Worm (Caenorhabditis elegans) whole organism, L3 larva: ENCODE results near the gene Y47D3B.4.

ENCODE experiments used
- ZK546.5 ChIP-seq: sonication (generic microtip); optimal IDR thresholded peaks from 2 replicates; lab custom pipeline; 2017; ENCODE audit warnings: missing biosample characterization, missing genetic modification characterization
- elt-1 ChIP-seq: fragments of 150-350 bp; optimal IDR thresholded peaks from 2 replicates; lab custom pipeline; 2014; ENCODE audit warnings: missing biosample characterization, missing genetic modification characterization
- elt-2 ChIP-seq: sonication (generic microtip); optimal IDR thresholded peaks from 2 replicates; lab custom pipeline; 2016; ENCODE audit warnings: missing genetic modification reagents, mild to moderate bottlenecking, missing genetic modification characterization, missing compliant biosample characterization
- fkh-10 ChIP-seq: sonication (generic microtip); optimal IDR thresholded peaks from 2 replicates; lab custom pipeline; 2017; ENCODE audit warnings: missing biosample characterization, missing genetic modification reagents, missing genetic modification characterization
- nhr-11 ChIP-seq: fragments of 150-350 bp; optimal IDR thresholded peaks from 2 replicates; lab custom pipeline; 2014; ENCODE audit warnings: missing biosample characterization, missing genetic modification characterization
- nhr-43 ChIP-seq: sonication (generic microtip); optimal IDR thresholded peaks from 2 replicates; lab custom pipeline; 2016; ENCODE audit warnings: mild to moderate bottlenecking, missing genetic modification characterization, missing compliant biosample characterization; ENCODE audit not compliant: poor library complexity, severe bottlenecking
- nhr-77 ChIP-seq: fragments of 150-350 bp; optimal IDR thresholded peaks from 2 replicates; lab custom pipeline; 2014; ENCODE audit warnings: missing biosample characterization, missing genetic modification characterization
- tbx-2 ChIP-seq: sonication (generic microtip); optimal IDR thresholded peaks from 2 replicates; lab custom pipeline; 2016; ENCODE audit warnings: mild to moderate bottlenecking, missing genetic modification characterization, missing compliant biosample characterization
- ztf-11 ChIP-seq: fragments of 150-350 bp; optimal IDR thresholded peaks from 2 replicates; lab custom pipeline; 2014; ENCODE audit warnings: missing biosample characterization, missing genetic modification characterization

DNA sequence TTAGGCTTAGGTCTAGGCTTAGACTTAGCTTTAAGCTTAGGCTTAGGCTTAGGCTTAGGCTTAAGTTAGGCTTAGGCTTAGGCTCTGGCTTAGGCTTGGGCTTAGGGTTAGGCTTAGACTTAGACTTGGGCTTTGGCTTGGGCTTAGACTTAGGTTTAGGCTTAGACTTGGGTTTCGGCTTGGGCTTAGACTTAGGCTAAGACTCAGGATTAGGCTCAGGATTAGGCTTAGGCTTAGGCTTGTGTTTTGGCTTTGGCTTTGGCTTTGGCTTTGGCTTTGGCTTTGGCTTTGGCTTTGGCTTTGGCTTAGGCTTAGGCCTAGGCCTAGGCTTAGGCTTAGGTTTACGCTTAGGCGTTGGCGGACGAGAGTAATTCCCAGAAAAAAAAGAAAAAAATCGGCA is 14.4 kb downstream of the Y47D3B.4 start:
- TF ChIP-seq ztf-11 (tag; lab: Kevin White, UChicago) (no peak), fkh-10 (GFP tag; lab: Kevin White, UChicago) (no peak), elt-2 (tag; lab: Kevin White, UChicago) (no peak), ZK546.5 (tag; lab: Kevin White, UChicago) (no peak), nhr-43 (tag; lab: Kevin White, UChicago) (no peak), tbx-2 (tag; lab: Kevin White, UChicago) (no peak), elt-1 (tag; lab: Kevin White, UChicago) (no peak), nhr-11 (tag; lab: Kevin White, UChicago) (no peak), nhr-77 (tag; lab: Kevin White, UChicago) (no peak)
